Worm (Caenorhabditis elegans): ENCODE data around the gene fln-2.

fln-2 gene

ce11 chrX:9401963-9402362 lies 4.5 kb downstream of the fln-2 start:
- TF ChIP-seq mdl-1 (tag; optimal IDR thresholded peaks at IDR 0.05) (no peak), aly-2 (tag; optimal IDR thresholded peaks at IDR 0.05) (no peak), nhr-76 (tag; optimal IDR thresholded peaks at IDR 0.05) (no peak), elt-3 (tag; optimal IDR thresholded peaks at IDR 0.05) (no peak), nhr-25 (tag; optimal IDR thresholded peaks at IDR 0.05) (peak; percentile 79), lin-15B (tag; optimal IDR thresholded peaks at IDR 0.05) (no peak), R02D3.7 (tag; optimal IDR thresholded peaks at IDR 0.05) (no peak), unc-62 (GFP tag; optimal IDR thresholded peaks at IDR 0.05) (no peak), hmg-11 (tag; optimal IDR thresholded peaks at IDR 0.05) (no peak), ama-1 (optimal IDR thresholded peaks at IDR 0.05) (no peak), nhr-23 (tag; optimal IDR thresholded peaks at IDR 0.05) (peak; percentile 59), ceh-28 (tag; optimal IDR thresholded peaks at IDR 0.05) (no peak), lin-39 (tag; optimal IDR thresholded peaks at IDR 0.05) (no peak), mml-1 (tag; optimal IDR thresholded peaks at IDR 0.05) (no peak)

ce11 chrX:9402464-9402863 lies 5.0 kb downstream of the fln-2 start:
- peak; percentile 45 for TF ChIP-seq nhr-25 (tag; optimal IDR thresholded peaks at IDR 0.05)
- no peak for TF ChIP-seq R02D3.7 (tag; optimal IDR thresholded peaks at IDR 0.05)
- TF ChIP-seq aly-2 (tag; optimal IDR thresholded peaks at IDR 0.05): no peak
- no peak for TF ChIP-seq eor-1 (tag; optimal IDR thresholded peaks at IDR 0.05)

- peak; percentile 76 for TF ChIP-seq nhr-23 (tag; optimal IDR thresholded peaks at IDR 0.05)
- TF ChIP-seq nhr-43 (tag; optimal IDR thresholded peaks at IDR 0.05; ENCODE audit: poor library complexity, severe bottlenecking): peak; percentile 72
- peak; percentile 90 for TF ChIP-seq nhr-25 (tag; optimal IDR thresholded peaks at IDR 0.05)
- TF ChIP-seq elt-3 (tag; optimal IDR thresholded peaks at IDR 0.05): peak in 1 of 3 experiments; percentile 81
- no peak for TF ChIP-seq ceh-28 (tag; optimal IDR thresholded peaks at IDR 0.05)
Measured at ce11 chrX:9403622-9404255, 6.2 kb downstream of the fln-2 start.

ce11 chrX:9405922-9406321 lies 8.4 kb downstream of the fln-2 start:
- TF ChIP-seq nhr-76 (tag; optimal IDR thresholded peaks at IDR 0.05): no peak
- TF ChIP-seq nhr-23 (tag; optimal IDR thresholded peaks at IDR 0.05): peak; percentile 42

ce11 chrX:9409114-9409513 lies 11.6 kb downstream of the fln-2 start:
- TF ChIP-seq R02D3.7 (tag; optimal IDR thresholded peaks at IDR 0.05) (no peak), nhr-25 (tag; optimal IDR thresholded peaks at IDR 0.05) (peak; percentile 57), ceh-82 (tag; optimal IDR thresholded peaks at IDR 0.05) (no peak), nhr-23 (tag; optimal IDR thresholded peaks at IDR 0.05) (peak; percentile 71), ceh-28 (tag; optimal IDR thresholded peaks at IDR 0.05) (peak; percentile 38), elt-1 (tag; optimal IDR thresholded peaks at IDR 0.05) (peak; percentile 29)

ce11 chrX:9410747-9411146 lies 13.2 kb downstream of the fln-2 start:
- TF ChIP-seq pha-4 (tag; optimal IDR thresholded peaks at IDR 0.05) (peak; percentile 87), R02D3.7 (tag; optimal IDR thresholded peaks at IDR 0.05) (no peak), ceh-9 (tag; optimal IDR thresholded peaks at IDR 0.05) (no peak), lin-39 (tag; optimal IDR thresholded peaks at IDR 0.05) (no peak)

ce11 chrX:9411675-9412074 lies 14.2 kb downstream of the fln-2 start:
- TF ChIP-seq sea-2 (GFP tag; optimal IDR thresholded peaks at IDR 0.05): no peak
- TF ChIP-seq fkh-2 (tag; optimal IDR thresholded peaks at IDR 0.05): no peak
- no peak for TF ChIP-seq tbx-2 (tag; optimal IDR thresholded peaks at IDR 0.05)
- TF ChIP-seq pha-4 (tag; optimal IDR thresholded peaks at IDR 0.05): peak; percentile 72

- TF ChIP-seq nfya-1 (tag; optimal IDR thresholded peaks at IDR 0.05; ENCODE audit: insufficient read depth): no peak
- TF ChIP-seq fkh-10 (GFP tag; optimal IDR thresholded peaks at IDR 0.05): no peak
- no peak for TF ChIP-seq nhr-23 (tag; optimal IDR thresholded peaks at IDR 0.05)
- TF ChIP-seq nhr-43 (tag; optimal IDR thresholded peaks at IDR 0.05; ENCODE audit: poor library complexity, severe bottlenecking): no peak
- TF ChIP-seq zag-1 (tag; optimal IDR thresholded peaks at IDR 0.05): no peak
- TF ChIP-seq hmg-11 (tag; optimal IDR thresholded peaks at IDR 0.05): no peak
- no peak for TF ChIP-seq mml-1 (tag; optimal IDR thresholded peaks at IDR 0.05)
- TF ChIP-seq elt-1 (tag; optimal IDR thresholded peaks at IDR 0.05): no peak
- TF ChIP-seq R02D3.7 (tag; optimal IDR thresholded peaks at IDR 0.05): no peak
- no peak for TF ChIP-seq pqm-1 (tag; optimal IDR thresholded peaks at IDR 0.05)
- TF ChIP-seq ceh-28 (tag; optimal IDR thresholded peaks at IDR 0.05): no peak
- TF ChIP-seq lin-39 (tag; optimal IDR thresholded peaks at IDR 0.05): no peak
- no peak for TF ChIP-seq lsy-12 (tag; optimal IDR thresholded peaks at IDR 0.05)
- no peak for TF ChIP-seq mdl-1 (tag; optimal IDR thresholded peaks at IDR 0.05)
- no peak for TF ChIP-seq nhr-12 (tag; optimal IDR thresholded peaks at IDR 0.05)
- TF ChIP-seq elt-3 (tag; optimal IDR thresholded peaks at IDR 0.05): no peak
Measured at ce11 chrX:9417326-9417725, 19.8 kb downstream of the fln-2 start.
